Worm (Caenorhabditis elegans) whole organism, L1 larva: ENCODE measurements around the gene Y7A5A.20.

Source experiments
- C04F5.9 ChIP-seq: sonication (generic microtip); optimal IDR thresholded peaks from 2 replicates; lab custom pipeline; 2016; ENCODE audit warnings: missing genetic modification characterization, missing compliant biosample characterization
- C16A3.4 ChIP-seq: fragments of 150-350 bp; optimal IDR thresholded peaks from 2 replicates; lab custom pipeline; 2014; ENCODE audit warnings: missing biosample characterization, missing genetic modification characterization
- alr-1 ChIP-seq: fragments of 200-800 bp; sonication (Bioruptor generic); optimal IDR thresholded peaks from 2 replicates; lab custom pipeline; 2018; ENCODE audit warnings: borderline replicate concordance, mild to moderate bottlenecking, missing genetic modification characterization, missing compliant biosample characterization
- aly-2 ChIP-seq: fragments of 150-350 bp; optimal IDR thresholded peaks from 2 replicates; lab custom pipeline; 2014; ENCODE audit warnings: missing biosample characterization, missing genetic modification characterization
- ama-1 ChIP-seq: fragments of 150-350 bp; optimal IDR thresholded peaks from 2 replicates; lab custom pipeline; 2014
- blmp-1 ChIP-seq: fragments of 150-350 bp; optimal IDR thresholded peaks from 2 replicates; lab custom pipeline; 2014; ENCODE audit warnings: missing biosample characterization, missing genetic modification characterization
- ceh-63 ChIP-seq: fragments of 200-800 bp; sonication (Bioruptor generic); optimal IDR thresholded peaks from 2 replicates; lab custom pipeline; 2018; ENCODE audit warnings: mild to moderate bottlenecking, missing genetic modification characterization, missing compliant biosample characterization
- ceh-8 ChIP-seq: fragments of 200-800 bp; sonication (Bioruptor generic); optimal IDR thresholded peaks from 2 replicates; lab custom pipeline; 2018; ENCODE audit warnings: mild to moderate bottlenecking, missing genetic modification characterization, moderate library complexity, missing compliant biosample characterization
- ceh-82 ChIP-seq, 3 experiments: fragments of 150-350 bp in 1 of 3; sonication (generic microtip) in 2 of 3; optimal IDR thresholded peaks; 2 replicates each; lab custom pipeline; 2014 to 2017; ENCODE audit warnings: missing biosample characterization in 3 of 3, missing genetic modification characterization in 3 of 3
- ceh-88 ChIP-seq: fragments of 200-800 bp; sonication (Bioruptor generic); IDR thresholded peaks from 2 replicates; pipeline ENCODE4 v1.3.6; 2022; ENCODE audit warnings: missing genetic modification characterization, missing compliant biosample characterization
- dpl-1 ChIP-seq, 3 experiments: fragments of 150-350 bp in 2 of 3; sonication (generic microtip) in 1 of 3; optimal IDR thresholded peaks; 2 replicates each; lab custom pipeline; 2014 to 2017; ENCODE audit warnings: missing biosample characterization in 3 of 3, missing genetic modification characterization in 3 of 3, missing genetic modification reagents in 3 of 3
- dsc-1 ChIP-seq: sonication (generic microtip); optimal IDR thresholded peaks from 2 replicates; lab custom pipeline; 2016; ENCODE audit warnings: mild to moderate bottlenecking, missing genetic modification characterization, missing compliant biosample characterization
- efl-3 ChIP-seq: fragments of 200-800 bp; sonication (Bioruptor generic); optimal IDR thresholded peaks from 2 replicates; lab custom pipeline; 2018; ENCODE audit warnings: mild to moderate bottlenecking, missing genetic modification characterization, missing compliant biosample characterization
- egl-13 ChIP-seq: sonication (generic microtip); optimal IDR thresholded peaks from 2 replicates; lab custom pipeline; 2016; ENCODE audit warnings: missing genotype, missing genetic modification reagents, missing genetic modification characterization, missing compliant biosample characterization
- egl-27 ChIP-seq, 2 experiments: fragments of 150-350 bp in 1 of 2; sonication (generic microtip); optimal IDR thresholded peaks; 3 replicates each; lab custom pipeline; 2017 to 2018; ENCODE audit warnings: missing biosample characterization in 2 of 2, missing genetic modification characterization in 2 of 2, missing genetic modification reagents in 2 of 2
- elt-2 ChIP-seq: sonication (generic microtip); optimal IDR thresholded peaks from 2 replicates; lab custom pipeline; 2016; ENCODE audit warnings: missing genetic modification characterization, mild to moderate bottlenecking, inconsistent platforms, missing compliant biosample characterization, missing genetic modification reagents
- ets-5 ChIP-seq: fragments of 200-800 bp; sonication (Bioruptor generic); IDR thresholded peaks from 2 replicates; pipeline ENCODE4 v1.3.6; 2022; ENCODE audit warnings: missing genetic modification characterization, missing compliant biosample characterization
- fkh-8 ChIP-seq: sonication (generic microtip); optimal IDR thresholded peaks from 2 replicates; lab custom pipeline; 2016; ENCODE audit warnings: mild to moderate bottlenecking, missing genetic modification characterization, missing compliant biosample characterization
- grh-1 ChIP-seq: fragments of 200-800 bp; sonication (Bioruptor generic); IDR thresholded peaks from 2 replicates; pipeline ENCODE4 v1.3.6; 2022; ENCODE audit warnings: missing genetic modification reagents, missing genetic modification characterization, missing compliant biosample characterization
- hlh-17 ChIP-seq: fragments of 200-800 bp; sonication (Bioruptor generic); optimal IDR thresholded peaks from 2 replicates; lab custom pipeline; 2018; ENCODE audit warnings: missing genetic modification characterization, mild to moderate bottlenecking, missing compliant biosample characterization, moderate library complexity, borderline replicate concordance
- hpl-2 ChIP-seq: fragments of 150-350 bp; optimal IDR thresholded peaks from 2 replicates; lab custom pipeline; 2014; ENCODE audit warnings: missing biosample characterization, missing genetic modification reagents, missing genetic modification characterization
- irx-1 ChIP-seq: sonication (generic microtip); optimal IDR thresholded peaks from 2 replicates; lab custom pipeline; 2016; ENCODE audit warnings: missing genetic modification characterization, missing compliant biosample characterization
- isw-1 ChIP-seq: fragments of 200-800 bp; sonication (Bioruptor generic); IDR thresholded peaks from 2 replicates; pipeline ENCODE4 v1.3.6; 2022; ENCODE audit warnings: missing genetic modification characterization, missing compliant biosample characterization
- jun-1 ChIP-seq: fragments of 150-350 bp; optimal IDR thresholded peaks from 2 replicates; lab custom pipeline; 2014; ENCODE audit warnings: missing biosample characterization, missing genetic modification reagents, missing genetic modification characterization
- lin-15B ChIP-seq: fragments of 150-350 bp; sonication (generic microtip); optimal IDR thresholded peaks from 3 replicates; lab custom pipeline; 2014; ENCODE audit warnings: missing biosample characterization, missing genetic modification characterization
- lin-35 ChIP-seq, 2 experiments: fragments of 150-350 bp; optimal IDR thresholded peaks; 2 replicates each; lab custom pipeline; 2014; ENCODE audit warnings: missing biosample characterization in 2 of 2, missing genetic modification characterization in 2 of 2, missing genetic modification reagents in 2 of 2
- lin-39 ChIP-seq: fragments of 150-350 bp; optimal IDR thresholded peaks from 2 replicates; lab custom pipeline; 2014; ENCODE audit warnings: missing biosample characterization, missing genetic modification reagents, missing genetic modification characterization
- nhr-11 ChIP-seq: fragments of 150-350 bp; optimal IDR thresholded peaks from 2 replicates; lab custom pipeline; 2014; ENCODE audit warnings: missing biosample characterization, missing genetic modification characterization
- nhr-20 ChIP-seq: sonication (generic microtip); optimal IDR thresholded peaks from 2 replicates; lab custom pipeline; 2016; ENCODE audit warnings: mild to moderate bottlenecking, missing genetic modification characterization, missing compliant biosample characterization
- nhr-237 ChIP-seq: fragments of 150-350 bp; optimal IDR thresholded peaks from 2 replicates; lab custom pipeline; 2014; ENCODE audit warnings: missing biosample characterization, missing genetic modification characterization
- nhr-47 ChIP-seq: sonication (generic microtip); optimal IDR thresholded peaks from 2 replicates; lab custom pipeline; 2016; ENCODE audit warnings: mild to moderate bottlenecking, missing genetic modification characterization, moderate library complexity, missing compliant biosample characterization
- nhr-71 ChIP-seq: sonication (generic microtip); optimal IDR thresholded peaks from 2 replicates; lab custom pipeline; 2016; ENCODE audit warnings: mild to moderate bottlenecking, missing genetic modification characterization, moderate library complexity, missing compliant biosample characterization
- nhr-77 ChIP-seq: fragments of 150-350 bp; optimal IDR thresholded peaks from 2 replicates; lab custom pipeline; 2014; ENCODE audit warnings: missing biosample characterization, missing genetic modification characterization
- nhr-84 ChIP-seq: sonication (generic microtip); optimal IDR thresholded peaks from 2 replicates; lab custom pipeline; 2017; ENCODE audit warnings: missing biosample characterization, missing genetic modification characterization
- nhr-85 ChIP-seq: sonication (generic microtip); peaks from one replicate; lab custom pipeline; 2016; ENCODE audit warnings: missing genetic modification characterization, inconsistent platforms, missing compliant biosample characterization
- pag-3 ChIP-seq: sonication (generic microtip); optimal IDR thresholded peaks from 2 replicates; lab custom pipeline; 2017; ENCODE audit warnings: missing genetic modification characterization, mild to moderate bottlenecking, missing compliant biosample characterization, antibody characterized with exemption, borderline replicate concordance; ENCODE audit not compliant: insufficient read depth
- rnt-1 ChIP-seq: sonication (generic microtip); optimal IDR thresholded peaks from 2 replicates; lab custom pipeline; 2016; ENCODE audit warnings: mild to moderate bottlenecking, missing genetic modification characterization, moderate library complexity, missing compliant biosample characterization
- snpc-4 ChIP-seq: fragments of 150-350 bp; optimal IDR thresholded peaks from 2 replicates; lab custom pipeline; 2014; ENCODE audit warnings: missing biosample characterization, missing genetic modification characterization
- snu-23 ChIP-seq: sonication (generic microtip); optimal IDR thresholded peaks from 2 replicates; lab custom pipeline; 2016; ENCODE audit warnings: missing genetic modification characterization, missing compliant biosample characterization
- sox-4 ChIP-seq: sonication (generic microtip); optimal IDR thresholded peaks from 2 replicates; lab custom pipeline; 2016; ENCODE audit warnings: missing genetic modification characterization, missing compliant biosample characterization
- sptf-1 ChIP-seq: fragments of 150-350 bp; optimal IDR thresholded peaks from 2 replicates; lab custom pipeline; 2014; ENCODE audit warnings: missing biosample characterization, missing genetic modification characterization
- sup-37 ChIP-seq: fragments of 200-800 bp; sonication (Bioruptor generic); optimal IDR thresholded peaks from 2 replicates; lab custom pipeline; 2018; ENCODE audit warnings: mild to moderate bottlenecking, missing genetic modification characterization, missing compliant biosample characterization
- tlp-1 ChIP-seq: fragments of 150-350 bp; optimal IDR thresholded peaks from 2 replicates; lab custom pipeline; 2014; ENCODE audit warnings: missing biosample characterization, missing genetic modification characterization
- unc-130 ChIP-seq: fragments of 150-350 bp; optimal IDR thresholded peaks from 2 replicates; lab custom pipeline; 2017; ENCODE audit warnings: missing biosample characterization, missing genetic modification characterization, inconsistent platforms
- unc-30 ChIP-seq: sonication (generic microtip); optimal IDR thresholded peaks from 2 replicates; lab custom pipeline; 2017; ENCODE audit warnings: missing biosample characterization, missing genetic modification characterization
- unc-62 ChIP-seq: fragments of 150-350 bp; optimal IDR thresholded peaks from 2 replicates; lab custom pipeline; 2014; ENCODE audit warnings: missing biosample characterization, missing genetic modification reagents, missing genetic modification characterization
- vab-15 ChIP-seq: sonication (generic microtip); optimal IDR thresholded peaks from 2 replicates; lab custom pipeline; 2017; ENCODE audit warnings: missing genotype, mild to moderate bottlenecking, missing genetic modification characterization, missing compliant biosample characterization
- xbp-1 ChIP-seq: sonication (generic microtip); optimal IDR thresholded peaks from 2 replicates; lab custom pipeline; 2016; ENCODE audit warnings: missing genetic modification characterization, missing compliant biosample characterization
- zag-1 ChIP-seq: fragments of 150-350 bp; optimal IDR thresholded peaks from 2 replicates; lab custom pipeline; 2014; ENCODE audit warnings: missing biosample characterization, missing genetic modification characterization
- ztf-4 ChIP-seq: fragments of 150-350 bp; optimal IDR thresholded peaks from 2 replicates; lab custom pipeline; 2014; ENCODE audit warnings: missing biosample characterization, missing genetic modification characterization

Gene Y7A5A.20

DNA sequence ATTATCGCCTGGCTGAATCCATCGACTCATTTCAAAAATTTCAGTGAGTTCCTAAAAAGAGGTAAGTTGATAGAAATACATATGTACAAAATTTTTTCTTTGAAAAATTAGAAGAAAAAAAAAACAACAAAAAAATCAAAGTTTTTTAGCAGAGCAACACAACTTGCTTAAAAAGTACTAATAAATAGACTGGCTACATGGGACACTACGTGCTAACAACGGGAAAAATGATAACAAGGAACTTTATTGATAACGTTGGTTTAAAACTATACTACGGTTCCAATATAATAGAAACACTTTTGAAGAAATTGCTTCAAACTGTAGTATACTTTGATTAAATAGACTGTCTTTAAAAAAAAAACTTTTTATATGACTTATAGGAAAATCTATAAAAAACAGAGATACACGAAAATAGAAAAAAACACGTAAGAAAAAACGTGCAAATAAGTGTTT, 10.4 kb downstream of the Y7A5A.20 start, which contains the start of gene acox-1.6:
Gene acox-1.6, minus strand, starts transcription at position 51 of the 453 bp plus-strand sequence.
- TF ChIP-seq jun-1 (tag; lab: Kevin White, UChicago), result no peak
- TF ChIP-seq vab-15 (tag; lab: Kevin White, UChicago), result no peak
- TF ChIP-seq blmp-1 (tag; lab: Kevin White, UChicago), result no peak
- peak in 1 of 2 experiments; percentile 15 for TF ChIP-seq lin-35 (GFP tag; optimal IDR thresholded peaks at IDR 0.05; lab: Kevin White, UChicago)
- no peak for TF ChIP-seq nhr-84 (tag; lab: Kevin White, UChicago)
- TF ChIP-seq nhr-20 (tag; lab: Kevin White, UChicago), result peak; percentile 35
- no peak for TF ChIP-seq snpc-4 (tag; lab: Kevin White, UChicago)

DNA sequence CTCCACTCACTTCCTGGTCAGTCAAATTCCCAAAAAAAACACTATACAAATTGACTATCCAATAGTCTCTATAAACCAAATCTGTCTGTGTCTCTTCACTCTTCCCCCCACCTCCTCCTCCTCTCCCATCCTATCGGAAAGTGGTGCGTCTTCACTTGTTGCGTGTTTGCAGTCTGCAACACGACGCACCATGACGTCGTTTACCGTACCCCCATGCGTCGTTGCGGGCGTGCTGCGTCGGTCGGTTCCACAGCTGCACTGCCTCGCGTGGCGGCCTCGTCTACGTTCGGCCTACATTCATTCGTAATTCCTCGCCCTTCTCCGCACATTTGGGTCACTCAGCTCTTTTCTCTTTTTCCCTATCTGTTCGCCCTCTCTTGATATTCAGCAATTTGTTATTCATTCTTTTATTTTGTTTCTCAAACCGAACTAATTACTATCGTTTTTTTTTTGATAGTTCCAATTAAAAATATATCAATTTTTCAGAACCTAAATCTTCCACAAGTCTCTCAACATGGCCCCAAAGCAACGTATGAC, 13.0 kb downstream of the Y7A5A.20 start, which contains the start of gene serp-1.1:
Gene serp-1.1, plus strand, starts transcription at position 487 of the 537 bp plus-strand sequence.
- peak; percentile 75 for TF ChIP-seq aly-2
- peak; percentile 65 for TF ChIP-seq sox-4 (tag; lab: Kevin White, UChicago)
- no peak for TF ChIP-seq nhr-84 (tag; lab: Kevin White, UChicago)
- TF ChIP-seq dpl-1 (GFP tag; optimal IDR thresholded peaks at IDR 0.05; lab: Kevin White, UChicago), result peak; percentile 78 to 82 (median 81)
- peak; percentile 98 for TF ChIP-seq xbp-1 (tag; lab: Kevin White, UChicago)
- TF ChIP-seq egl-27 (tag; optimal IDR thresholded peaks at IDR 0.05; lab: Kevin White, UChicago), result peak; percentile 95 to 97
- peak; percentile 94 for TF ChIP-seq fkh-8 (tag; lab: Kevin White, UChicago)
- TF ChIP-seq unc-130 (tag; lab: Kevin White, UChicago), result peak; percentile 96
- peak; percentile 98 for TF ChIP-seq grh-1 (GFP tag; lab: Robert Waterston, UW)
- TF ChIP-seq hlh-17, result no peak
- no peak for TF ChIP-seq ets-5
- no peak for TF ChIP-seq tlp-1 (tag; lab: Kevin White, UChicago)
- peak; percentile 86 for TF ChIP-seq hpl-2 (GFP tag; lab: Kevin White, UChicago)
- peak; percentile 48 for TF ChIP-seq unc-62
- peak; percentile 82 for TF ChIP-seq nhr-237 (tag; lab: Kevin White, UChicago)
- peak; percentile 94 for TF ChIP-seq isw-1 (GFP tag; lab: Robert Waterston, UW)
- no peak for TF ChIP-seq unc-30
- peak; percentile 96 for TF ChIP-seq ceh-88 (GFP tag; lab: Robert Waterston, UW)
- peak; percentile 97 for TF ChIP-seq egl-13 (tag; lab: Kevin White, UChicago)
- TF ChIP-seq lin-39, result peak; percentile 91
- TF ChIP-seq zag-1 (tag; lab: Kevin White, UChicago), result peak; percentile 81
- peak; percentile 55 for TF ChIP-seq ama-1 (lab: Kevin White, UChicago)
- peak; percentile 87 to 93 for TF ChIP-seq lin-35 (GFP tag; optimal IDR thresholded peaks at IDR 0.05; lab: Kevin White, UChicago)
- peak; percentile 96 for TF ChIP-seq sup-37 (GFP tag; lab: Kevin White, UChicago)
- peak; percentile 83 for TF ChIP-seq efl-3 (GFP tag; lab: Kevin White, UChicago)
- peak; percentile 95 for TF ChIP-seq irx-1 (tag; lab: Kevin White, UChicago)
- TF ChIP-seq C16A3.4 (tag; lab: Kevin White, UChicago), result peak; percentile 99
- peak; percentile 94 to 99 (median 97) for TF ChIP-seq ceh-82 (tag; optimal IDR thresholded peaks at IDR 0.05; lab: Kevin White, UChicago)
- peak; percentile 97 for TF ChIP-seq ztf-4 (tag; lab: Kevin White, UChicago)
- peak; percentile 100 for TF ChIP-seq nhr-85 (tag; lab: Kevin White, UChicago)
- no peak for TF ChIP-seq alr-1 (tag; lab: Kevin White, UChicago)
- no peak for TF ChIP-seq sptf-1
- TF ChIP-seq snu-23 (GFP tag; lab: Kevin White, UChicago), result peak; percentile 99
- peak; percentile 86 for TF ChIP-seq ceh-8 (GFP tag; lab: Kevin White, UChicago)
- peak; percentile 99 for TF ChIP-seq rnt-1 (tag; lab: Kevin White, UChicago)
- TF ChIP-seq ceh-63 (GFP tag; lab: Kevin White, UChicago), result no peak
- TF ChIP-seq pag-3 (tag; lab: Kevin White, UChicago), result no peak
- peak; percentile 97 for TF ChIP-seq dsc-1 (tag; lab: Kevin White, UChicago)
- peak; percentile 99 for TF ChIP-seq nhr-71
- peak; percentile 99 for TF ChIP-seq nhr-47 (tag; lab: Kevin White, UChicago)
- peak; percentile 98 for TF ChIP-seq nhr-77 (tag; lab: Kevin White, UChicago)
- TF ChIP-seq elt-2 (tag; lab: Kevin White, UChicago), result peak; percentile 94
- TF ChIP-seq C04F5.9 (tag; lab: Kevin White, UChicago), result peak; percentile 85
- TF ChIP-seq nhr-11 (tag; lab: Kevin White, UChicago), result peak; percentile 77
- peak; percentile 93 for TF ChIP-seq lin-15B (tag; lab: Kevin White, UChicago)
